Fruit fly (Drosophila melanogaster) S2 (cell line): ENCODE measurements around the gene al.

Source experiments
- CG8478 ChIP-seq: fragments of >200 bp; optimal IDR thresholded peaks from 2 replicates; lab custom pipeline; 2018
- CTCF ChIP-seq, 2 experiments: fragments of >200 bp; optimal IDR thresholded peaks; 2 replicates each; lab custom pipeline; 2018

Gene al

DNA sequence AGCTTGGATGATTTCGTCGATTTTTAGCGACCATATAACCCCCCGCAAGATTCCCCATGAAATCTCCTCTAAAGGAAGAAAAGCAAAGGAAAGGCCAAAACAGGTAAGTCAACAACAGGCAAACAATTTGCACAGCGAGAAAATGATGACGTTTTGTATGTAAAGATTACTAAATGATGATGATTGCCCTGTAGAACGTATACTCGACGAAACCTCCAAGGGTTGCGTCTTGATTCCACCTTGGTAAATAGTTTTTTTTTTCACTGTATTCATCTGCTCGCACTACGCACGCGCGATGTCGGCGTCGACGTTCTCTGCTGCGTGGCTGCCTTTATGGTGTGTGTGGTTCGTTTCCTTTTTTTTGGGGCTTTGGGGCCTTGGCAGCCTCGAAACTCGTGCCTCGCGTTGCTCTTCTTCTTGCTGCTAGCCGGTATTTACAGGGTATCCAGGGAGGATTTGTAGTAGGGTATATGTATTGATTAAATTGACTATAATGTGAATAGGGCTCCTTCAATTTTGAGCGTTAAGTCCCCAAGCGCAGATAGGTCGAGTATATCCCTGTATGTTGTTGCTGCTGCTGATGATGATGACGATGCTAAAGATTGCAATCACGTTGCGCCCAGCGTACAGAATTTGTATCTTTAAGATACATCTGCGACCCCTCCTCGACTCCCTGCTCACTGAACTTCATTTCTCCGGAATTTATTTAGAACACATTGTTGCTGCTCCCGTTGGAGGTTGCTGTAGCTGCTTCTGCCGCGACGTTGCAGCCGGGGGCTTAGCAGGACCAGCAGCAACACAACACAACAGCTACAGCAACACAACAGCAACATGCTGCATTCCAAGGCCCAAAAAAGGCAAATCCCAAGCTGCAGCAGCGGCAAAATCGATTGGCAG, 49.7 kb downstream of the al start:
- TF ChIP-seq CTCF (optimal IDR thresholded peaks at IDR 0.05; lab: Kevin White, UChicago) (no peak), CG8478 (no peak)

dm6 chr2L:428380-428989, 50.6 kb downstream of the al start:
- TF ChIP-seq CG8478 (no peak), CTCF (optimal IDR thresholded peaks at IDR 0.05; lab: Kevin White, UChicago) (no peak)

- TF ChIP-seq CG8478 (no peak), CTCF (optimal IDR thresholded peaks at IDR 0.05; lab: Kevin White, UChicago) (no peak)
Measured at dm6 chr2L:429680-430484, 52.0 kb downstream of the al start.

DNA sequence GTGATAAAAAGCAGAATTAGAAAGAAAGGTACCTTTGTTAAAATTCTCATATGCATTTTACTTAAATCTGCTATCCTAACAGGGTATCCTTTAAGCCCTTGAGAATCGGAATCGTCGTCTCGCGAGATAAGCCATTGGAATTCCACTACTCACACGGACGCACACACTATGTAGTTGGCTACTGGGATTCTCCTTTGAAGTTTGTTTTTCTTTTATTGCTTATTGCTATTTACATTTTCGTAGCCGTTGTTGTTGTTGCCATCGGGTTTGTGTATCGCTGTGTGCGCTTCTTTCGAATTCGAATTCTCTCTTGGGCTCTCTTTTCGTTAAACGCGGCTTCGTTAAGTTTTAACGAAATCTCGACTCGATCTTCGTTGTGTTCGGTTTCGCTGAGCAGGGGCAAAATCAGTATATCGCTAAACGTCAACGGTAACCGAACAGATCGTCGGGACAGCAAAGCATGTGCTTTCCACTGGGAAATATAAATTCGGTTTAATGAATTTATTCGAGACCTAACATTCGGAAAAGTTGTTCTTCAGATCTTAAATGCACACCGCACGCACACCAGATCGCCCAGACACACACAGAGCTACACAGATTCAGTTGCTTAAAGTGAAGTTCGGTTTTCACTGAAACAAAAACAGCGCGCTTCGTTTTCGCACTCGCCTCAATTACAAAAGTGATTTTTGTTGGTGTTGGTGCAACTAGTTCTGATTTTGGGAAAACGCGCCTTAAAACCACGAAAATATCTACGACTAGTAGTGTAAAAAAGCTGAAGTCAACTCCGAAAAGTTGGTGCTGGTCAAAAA, 53.1 kb downstream of the al start, which contains the start of gene ex:
Gene ex, plus strand, starts transcription at position 408 of the 809 bp plus-strand sequence.
- no peak for TF ChIP-seq CG8478
- TF ChIP-seq CTCF (optimal IDR thresholded peaks at IDR 0.05; lab: Kevin White, UChicago) = peak in 1 of 2 experiments; percentile 24

DNA sequence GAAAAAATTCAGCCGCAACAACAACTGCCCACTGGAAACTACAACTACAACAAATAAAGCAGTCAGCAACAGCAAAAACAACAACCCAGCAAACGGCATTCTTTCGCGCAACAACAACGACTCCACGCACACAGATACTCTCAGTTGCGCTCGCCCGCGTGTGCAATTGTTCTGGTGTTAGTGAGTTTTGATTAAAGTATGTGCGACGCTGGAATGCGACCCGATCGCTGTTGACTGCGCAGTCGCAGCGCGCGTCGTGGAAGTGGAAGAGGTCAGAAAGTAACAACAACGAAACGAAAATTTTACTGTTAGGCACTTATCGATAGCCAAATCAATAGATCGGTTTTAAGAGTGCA, 53.7 kb downstream of the al start:
- TF ChIP-seq CG8478 (no peak), CTCF (optimal IDR thresholded peaks at IDR 0.05; lab: Kevin White, UChicago) (no peak)

- TF ChIP-seq CG8478 (no peak), CTCF (optimal IDR thresholded peaks at IDR 0.05; lab: Kevin White, UChicago) (no peak)
Measured at dm6 chr2L:432119-432518, 54.2 kb downstream of the al start.

DNA sequence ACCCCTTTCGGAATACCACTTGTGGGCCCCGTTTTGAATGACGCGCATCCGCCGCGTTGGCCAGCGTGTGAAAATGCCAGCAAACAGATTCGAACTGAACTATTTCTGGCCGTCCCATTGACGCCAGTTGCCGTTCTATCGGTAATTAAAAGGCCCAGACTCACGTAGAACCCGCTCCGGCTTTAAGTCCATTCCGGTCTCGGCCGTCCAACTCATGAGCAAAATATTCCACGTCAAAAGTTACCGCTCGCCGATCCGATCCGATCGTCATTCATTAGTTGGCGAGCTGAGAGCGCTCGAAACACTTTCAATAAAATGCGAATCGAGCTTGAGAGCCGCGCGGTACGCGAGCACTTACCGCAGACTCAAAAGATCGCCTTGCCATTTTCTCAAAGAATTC, 56.5 kb downstream of the al start:
- TF ChIP-seq CTCF (optimal IDR thresholded peaks at IDR 0.05; lab: Kevin White, UChicago) (no peak), CG8478 (no peak)

DNA sequence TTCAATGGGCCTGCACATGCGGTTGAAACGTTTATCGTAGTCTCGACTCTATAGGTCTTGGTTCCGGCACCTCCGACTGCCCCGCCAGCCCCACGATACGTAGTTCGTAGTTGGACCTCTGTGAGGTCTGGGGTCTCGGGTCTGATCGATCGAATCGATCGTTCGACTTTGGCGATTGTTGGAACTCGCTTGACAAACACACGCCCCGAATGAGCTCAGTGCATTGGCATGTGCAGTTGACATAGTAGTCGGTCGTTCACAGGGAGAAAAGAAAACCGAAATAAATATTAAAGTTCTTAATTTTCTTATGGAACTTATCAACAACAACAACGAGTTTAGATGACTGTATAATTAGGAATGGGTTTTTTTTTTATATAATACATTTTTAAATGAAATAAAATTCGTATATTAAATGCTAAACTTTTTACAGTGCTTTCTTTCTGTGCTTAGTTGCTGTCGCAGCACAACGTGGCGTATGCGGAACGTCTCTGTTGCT, 57.4 kb downstream of the al start:
- TF ChIP-seq CTCF (optimal IDR thresholded peaks at IDR 0.05; lab: Kevin White, UChicago) (no peak), CG8478 (no peak)
